Fruit fly (Drosophila melanogaster) whole organism, embryonic: ENCODE measurements around the gene CG33268.
A peak's percentile ranks its signal among the peaks of the same experiment; 100 is the strongest.

Experiments
- Antp ChIP-seq: fragments of 200-800 bp; sonication (Bioruptor generic); optimal IDR thresholded peaks from 3 replicates; lab custom pipeline; 2016; ENCODE audit warnings: missing biosample characterization, missing genetic modification characterization
- BEAF-32 ChIP-seq: fragments of 200-800 bp; sonication (Bioruptor generic); optimal IDR thresholded peaks from 3 replicates; lab custom pipeline; 2017; ENCODE audit warnings: missing biosample characterization, missing genetic modification characterization, mild to moderate bottlenecking, moderate library complexity, missing genetic modification reagents
- CG10431 ChIP-seq: fragments of 200-800 bp; sonication (Bioruptor generic); optimal IDR thresholded peaks from 3 replicates; lab custom pipeline; 2018; ENCODE audit warnings: missing biosample characterization, mild to moderate bottlenecking, missing genetic modification characterization
- CG11247 ChIP-seq: fragments of 200-800 bp; sonication (Bioruptor generic); IDR thresholded peaks from 2 replicates; pipeline ENCODE4 v1.3.6; 2022; ENCODE audit warnings: missing biosample characterization, missing genetic modification characterization
- CG11560 ChIP-seq: fragments of 200-800 bp; sonication (Bioruptor generic); IDR thresholded peaks from 3 replicates; pipeline ENCODE4 v1.3.6; 2022; ENCODE audit warnings: missing biosample characterization, missing genetic modification characterization
- CG13287 ChIP-seq: fragments of 200-800 bp; sonication (Bioruptor generic); IDR thresholded peaks from 2 replicates; pipeline ENCODE4 v1.3.6; 2022; ENCODE audit warnings: missing biosample characterization, missing genetic modification characterization; ENCODE audit not compliant: partially characterized antibody
- CG14441 ChIP-seq: fragments of 200-800 bp; sonication (Bioruptor generic); IDR thresholded peaks from 2 replicates; pipeline ENCODE4 v1.3.6; 2022; ENCODE audit warnings: missing biosample characterization, missing genetic modification characterization
- CG15514 ChIP-seq: fragments of 200-800 bp; sonication (Bioruptor generic); optimal IDR thresholded peaks from 3 replicates; lab custom pipeline; 2017; ENCODE audit warnings: missing biosample characterization, missing genetic modification characterization, mild to moderate bottlenecking, moderate library complexity, missing genetic modification reagents
- CG16813 ChIP-seq: fragments of 200-800 bp; sonication (Bioruptor generic); IDR thresholded peaks from 3 replicates; pipeline ENCODE4 v1.3.6; 2022; ENCODE audit warnings: missing biosample characterization, missing genetic modification characterization; ENCODE audit not compliant: partially characterized antibody
- CG18011 ChIP-seq: fragments of 200-800 bp; sonication (Bioruptor generic); optimal IDR thresholded peaks from 2 replicates; lab custom pipeline; 2017; ENCODE audit warnings: missing biosample characterization, missing genetic modification characterization, mild to moderate bottlenecking, moderate library complexity, missing genotype
- CG18476 ChIP-seq: fragments of 200-800 bp; sonication (Bioruptor generic); optimal IDR thresholded peaks from 2 replicates; lab custom pipeline; 2016; ENCODE audit warnings: missing biosample characterization, mild to moderate bottlenecking, missing genetic modification characterization
- CG18619 ChIP-seq: fragments of 200-800 bp; sonication (Bioruptor generic); optimal IDR thresholded peaks from 3 replicates; lab custom pipeline; 2017; ENCODE audit warnings: missing biosample characterization, mild to moderate bottlenecking, missing genetic modification characterization
- CG2116 ChIP-seq: fragments of 200-800 bp; sonication (Bioruptor generic); optimal IDR thresholded peaks from 3 replicates; lab custom pipeline; 2018; ENCODE audit warnings: missing biosample characterization, mild to moderate bottlenecking, missing genetic modification characterization
- CG3065 ChIP-seq: fragments of 200-800 bp; sonication (Bioruptor generic); optimal IDR thresholded peaks from 2 replicates; lab custom pipeline; 2016; ENCODE audit warnings: missing biosample characterization, missing genetic modification characterization
- CG33557 ChIP-seq: fragments of 200-800 bp; sonication (Bioruptor generic); optimal IDR thresholded peaks from 2 replicates; lab custom pipeline; 2019; ENCODE audit warnings: missing biosample characterization, mild to moderate bottlenecking, missing genetic modification characterization, moderate library complexity
- CG34224 ChIP-seq: fragments of 200-800 bp; sonication (Bioruptor generic); IDR thresholded peaks from 3 replicates; pipeline ENCODE4 v1.3.6; 2022; ENCODE audit warnings: missing biosample characterization, missing genetic modification characterization; ENCODE audit not compliant: partially characterized antibody
- CG5953 ChIP-seq: fragments of 200-800 bp; sonication (Bioruptor generic); IDR thresholded peaks from 2 replicates; pipeline ENCODE4 v1.3.6; 2022; ENCODE audit warnings: missing biosample characterization, missing genetic modification characterization
- CG7372 ChIP-seq: fragments of 200-800 bp; sonication (Bioruptor generic); IDR thresholded peaks from 2 replicates; pipeline ENCODE4 v1.3.6; 2022; ENCODE audit warnings: missing biosample characterization, missing genetic modification characterization
- CG8478 ChIP-seq: fragments of >200 bp; optimal IDR thresholded peaks from 2 replicates; lab custom pipeline; 2018
- CG8765 ChIP-seq: fragments of 200-800 bp; sonication (Bioruptor generic); IDR thresholded peaks from 2 replicates; pipeline ENCODE4 v1.3.6; 2022; ENCODE audit warnings: missing biosample characterization, missing genetic modification characterization
- CG9797 ChIP-seq: fragments of 200-800 bp; sonication (Bioruptor generic); optimal IDR thresholded peaks from 3 replicates; lab custom pipeline; 2018; ENCODE audit warnings: missing biosample characterization, mild to moderate bottlenecking, missing genetic modification characterization
- Dp ChIP-seq: fragments of 200-800 bp; sonication (Bioruptor generic); optimal IDR thresholded peaks from 2 replicates; lab custom pipeline; 2018; ENCODE audit warnings: missing biosample characterization, mild to moderate bottlenecking, missing genetic modification characterization, moderate library complexity
- Dref ChIP-seq: fragments of 200-800 bp; sonication (Bioruptor generic); IDR thresholded peaks from 2 replicates; pipeline ENCODE4 v1.3.6; 2022; ENCODE audit warnings: missing biosample characterization, missing genetic modification characterization
- E2f1 ChIP-seq: fragments of 200-800 bp; sonication (Bioruptor generic); IDR thresholded peaks from 2 replicates; pipeline ENCODE4 v1.3.6; 2022; ENCODE audit warnings: missing biosample characterization, missing genetic modification characterization
- E2f2 ChIP-seq: fragments of 200-800 bp; sonication (Bioruptor generic); IDR thresholded peaks from 2 replicates; pipeline ENCODE4 v1.3.6; 2022; ENCODE audit warnings: missing biosample characterization, missing genetic modification characterization
- ERR ChIP-seq: fragments of 200-800 bp; sonication (Bioruptor generic); optimal IDR thresholded peaks from 2 replicates; lab custom pipeline; 2016; ENCODE audit warnings: missing biosample characterization, missing genetic modification characterization
- Gug ChIP-seq: fragments of 200-800 bp; sonication (Bioruptor generic); IDR thresholded peaks from 4 replicates; pipeline ENCODE4 v1.3.6; 2022; ENCODE audit warnings: missing biosample characterization, missing genetic modification characterization
- H15 ChIP-seq: fragments of 200-800 bp; sonication (Bioruptor generic); IDR thresholded peaks from 3 replicates; pipeline ENCODE4 v1.3.6; 2022; ENCODE audit warnings: missing biosample characterization, missing genetic modification characterization
- Hand ChIP-seq: fragments of 200-800 bp; sonication (Bioruptor generic); optimal IDR thresholded peaks from 2 replicates; lab custom pipeline; 2017; ENCODE audit warnings: mild to moderate bottlenecking, missing biosample characterization, missing genetic modification reagents, missing genetic modification characterization
- Hmr ChIP-seq: fragments of 200-800 bp; sonication (Bioruptor generic); optimal IDR thresholded peaks from 3 replicates; lab custom pipeline; 2017; ENCODE audit warnings: mild to moderate bottlenecking, missing biosample characterization, missing genetic modification reagents, missing genetic modification characterization
- Myb ChIP-seq: fragments of 200-800 bp; sonication (Bioruptor generic); optimal IDR thresholded peaks from 2 replicates; lab custom pipeline; 2016; ENCODE audit warnings: missing biosample characterization, missing genetic modification characterization
- Rfx ChIP-seq: fragments of 200-800 bp; sonication (Bioruptor generic); IDR thresholded peaks from 2 replicates; pipeline ENCODE4 v1.3.6; 2022; ENCODE audit warnings: missing biosample characterization, missing genetic modification characterization
- Xrp1 ChIP-seq: fragments of 200-800 bp; sonication (Bioruptor generic); IDR thresholded peaks from 2 replicates; pipeline ENCODE4 v1.3.6; 2022; ENCODE audit warnings: missing biosample characterization, missing genetic modification characterization
- ash1 ChIP-seq: fragments of 200-800 bp; sonication (Bioruptor generic); optimal IDR thresholded peaks from 2 replicates; lab custom pipeline; 2018; ENCODE audit warnings: missing biosample characterization, mild to moderate bottlenecking, missing genetic modification characterization
- cato ChIP-seq: fragments of 200-800 bp; sonication (Bioruptor generic); optimal IDR thresholded peaks from 2 replicates; lab custom pipeline; 2016; ENCODE audit warnings: missing biosample characterization, missing genetic modification characterization, borderline replicate concordance
- emc ChIP-seq: fragments of 200-800 bp; sonication (Bioruptor generic); optimal IDR thresholded peaks from 2 replicates; lab custom pipeline; 2016; ENCODE audit warnings: missing biosample characterization, missing genetic modification characterization
- eve ChIP-seq, 2 experiments: fragments of >200 bp; optimal IDR thresholded peaks; 2 replicates each; lab custom pipeline; 2017; ENCODE audit warnings: missing biosample characterization in 2 of 2, missing genetic modification characterization in 2 of 2
- fd3F ChIP-seq: fragments of 200-800 bp; sonication (Bioruptor generic); optimal IDR thresholded peaks from 2 replicates; lab custom pipeline; 2018; ENCODE audit warnings: missing biosample characterization, mild to moderate bottlenecking, missing genetic modification characterization, moderate library complexity
- grau ChIP-seq: fragments of 200-800 bp; optimal IDR thresholded peaks from 3 replicates; lab custom pipeline; 2019; ENCODE audit warnings: missing biosample characterization, mild to moderate bottlenecking, missing genetic modification characterization, moderate library complexity
- hbn ChIP-seq: fragments of 200-800 bp; sonication (Bioruptor generic); IDR thresholded peaks from 2 replicates; pipeline ENCODE4 v1.3.6; 2022; ENCODE audit warnings: missing biosample characterization, missing genetic modification characterization; ENCODE audit not compliant: partially characterized antibody
- her ChIP-seq: fragments of 200-800 bp; sonication (Bioruptor generic); optimal IDR thresholded peaks from 2 replicates; lab custom pipeline; 2016; ENCODE audit warnings: missing biosample characterization, missing genetic modification characterization
- ind ChIP-seq: fragments of 200-800 bp; sonication (Bioruptor generic); optimal IDR thresholded peaks from 3 replicates; lab custom pipeline; 2016; ENCODE audit warnings: missing biosample characterization, missing genetic modification characterization
- lbe ChIP-seq: fragments of 200-800 bp; sonication (Bioruptor generic); optimal IDR thresholded peaks from 2 replicates; lab custom pipeline; 2016; ENCODE audit warnings: missing biosample characterization, mild to moderate bottlenecking, missing genetic modification characterization
- lmd ChIP-seq: fragments of 200-800 bp; sonication (Bioruptor generic); IDR thresholded peaks from 2 replicates; pipeline ENCODE4 v1.3.6; 2022; ENCODE audit warnings: missing biosample characterization, missing genetic modification characterization
- lola ChIP-seq, 3 experiments: fragments of >200 bp in 2 of 3; fragments of 200-800 bp in 1 of 3; sonication (Bioruptor generic) in 1 of 3; optimal IDR thresholded peaks; 2 replicates each; lab custom pipeline; 2017 to 2019; ENCODE audit warnings: missing biosample characterization in 3 of 3, missing genetic modification characterization in 3 of 3, mild to moderate bottlenecking in 1 of 3, moderate library complexity in 1 of 3
- peb ChIP-seq: fragments of 200-800 bp; sonication (Bioruptor generic); IDR thresholded peaks from 2 replicates; pipeline ENCODE4 v1.3.6; 2022; ENCODE audit warnings: missing biosample characterization, missing genetic modification characterization
- pzg ChIP-seq: fragments of 200-800 bp; sonication (Bioruptor generic); optimal IDR thresholded peaks from 3 replicates; lab custom pipeline; 2018; ENCODE audit warnings: missing biosample characterization, mild to moderate bottlenecking, missing genetic modification characterization, moderate library complexity
- ro ChIP-seq: fragments of 200-800 bp; sonication (Bioruptor generic); IDR thresholded peaks from 2 replicates; pipeline ENCODE4 v1.3.6; 2022; ENCODE audit warnings: missing biosample characterization, missing genetic modification characterization
- run ChIP-seq: fragments of 200-800 bp; sonication (Bioruptor generic); optimal IDR thresholded peaks from 3 replicates; lab custom pipeline; 2018; ENCODE audit warnings: missing biosample characterization, mild to moderate bottlenecking, missing genetic modification characterization
- sens-2 ChIP-seq: fragments of 200-800 bp; sonication (Bioruptor generic); IDR thresholded peaks from 2 replicates; pipeline ENCODE4 v1.3.6; 2022; ENCODE audit warnings: missing biosample characterization, missing genetic modification characterization
- slp2 ChIP-seq: fragments of 200-800 bp; sonication (Bioruptor generic); optimal IDR thresholded peaks from 2 replicates; lab custom pipeline; 2016; ENCODE audit warnings: missing biosample characterization, missing genetic modification characterization
- sug ChIP-seq: fragments of 200-800 bp; optimal IDR thresholded peaks from 2 replicates; lab custom pipeline; 2019; ENCODE audit warnings: missing biosample characterization, mild to moderate bottlenecking, missing genetic modification characterization, moderate library complexity

CG33268 gene

dm6 chr3L:11630684-11631083, 39.7 kb upstream of the CG33268 start (continued):
- no peak for TF ChIP-seq CG14441 (GFP tag; lab: Robert Waterston, UW)
- peak; percentile 36 for TF ChIP-seq BEAF-32 (GFP tag; lab: Kevin White, UChicago)
- TF ChIP-seq Myb (GFP tag; lab: Kevin White, UChicago), result peak; percentile 96
- TF ChIP-seq CG8478 (lab: Kevin White, UChicago), result no peak
- peak; percentile 16 for TF ChIP-seq her (GFP tag; lab: Kevin White, UChicago)
- TF ChIP-seq ind (GFP tag; lab: Kevin White, UChicago), result no peak
- TF ChIP-seq lmd (GFP tag; lab: Robert Waterston, UW), result no peak
- TF ChIP-seq H15 (GFP tag; lab: Robert Waterston, UW), result no peak
- TF ChIP-seq Hmr (GFP tag; lab: Kevin White, UChicago), result no peak
- TF ChIP-seq ash1, result no peak
- peak; percentile 21; the same call in 2 of the 3 replicates for TF ChIP-seq CG34224 (GFP tag; lab: Robert Waterston, UW)
- TF ChIP-seq hbn (GFP tag; lab: Robert Waterston, UW), result no peak
- TF ChIP-seq CG11247, result no peak
- peak; percentile 68 for TF ChIP-seq Dref (GFP tag; lab: Robert Waterston, UW)
- TF ChIP-seq CG15514, result peak; percentile 57
- TF ChIP-seq lola (GFP tag; optimal IDR thresholded peaks at IDR 0.05; lab: Kevin White, UChicago), result no peak
- no peak for TF ChIP-seq Rfx
- TF ChIP-seq Antp (GFP tag; lab: Kevin White, UChicago), result no peak
- peak; percentile 48 for TF ChIP-seq CG2116 (GFP tag; lab: Kevin White, UChicago)
- no peak for TF ChIP-seq ERR (GFP tag; lab: Kevin White, UChicago)
- no peak for TF ChIP-seq Xrp1 (GFP tag; lab: Robert Waterston, UW)
- no peak for TF ChIP-seq CG18011 (GFP tag; lab: Kevin White, UChicago)
- TF ChIP-seq CG33557 (GFP tag; lab: Kevin White, UChicago), result no peak
- TF ChIP-seq eve (GFP tag; optimal IDR thresholded peaks at IDR 0.05; lab: Kevin White, UChicago), result peak in 1 of 2 experiments; percentile 50
- TF ChIP-seq CG3065 (GFP tag; lab: Kevin White, UChicago), result no peak
- no peak for TF ChIP-seq Hand
- TF ChIP-seq CG18476 (GFP tag; lab: Kevin White, UChicago), result no peak
- no peak for TF ChIP-seq lbe
- no peak for TF ChIP-seq grau (tag; lab: Kevin White, UChicago)
- TF ChIP-seq fd3F, result no peak
- no peak for TF ChIP-seq emc
- no peak for TF ChIP-seq CG7372 (GFP tag; lab: Robert Waterston, UW)
- TF ChIP-seq run, result no peak
- TF ChIP-seq slp2, result no peak
- TF ChIP-seq CG9797 (GFP tag; lab: Kevin White, UChicago), result peak; percentile 23
- no peak for TF ChIP-seq ro (GFP tag; lab: Robert Waterston, UW)
- no peak for TF ChIP-seq E2f1 (GFP tag; lab: Robert Waterston, UW)
- peak; percentile 61 for TF ChIP-seq pzg
- no peak for TF ChIP-seq CG5953 (GFP tag; lab: Robert Waterston, UW)
- no peak for TF ChIP-seq sug (tag; lab: Kevin White, UChicago)
- peak; percentile 93 for TF ChIP-seq E2f2 (GFP tag; lab: Robert Waterston, UW)
- no peak for TF ChIP-seq CG10431 (GFP tag; lab: Kevin White, UChicago)
- TF ChIP-seq CG13287 (GFP tag; lab: Robert Waterston, UW), result peak; percentile 56; the same call in 1 of the 2 replicates
- TF ChIP-seq CG16813 (GFP tag; lab: Robert Waterston, UW), result no peak; the same call in 2 of the 3 replicates
- TF ChIP-seq CG18619 (GFP tag; lab: Kevin White, UChicago), result no peak
- no peak for TF ChIP-seq peb (GFP tag; lab: Robert Waterston, UW)
- TF ChIP-seq cato (GFP tag; lab: Kevin White, UChicago), result no peak
- no peak for TF ChIP-seq CG8765 (GFP tag; lab: Robert Waterston, UW)
- no peak for TF ChIP-seq sens-2 (GFP tag; lab: Robert Waterston, UW)
- no peak for TF ChIP-seq CG11560 (tag; lab: Robert Waterston, UW)
- TF ChIP-seq Dp (GFP tag; lab: Kevin White, UChicago), result peak; percentile 93
- TF ChIP-seq Gug (GFP tag; lab: Robert Waterston, UW), result no peak
